Worm (Caenorhabditis elegans) whole organism, midembryonic: ENCODE data around the gene egl-20.

Experiments
- T22C8.4 ChIP-seq: fragments of 200-800 bp; sonication (Bioruptor generic); IDR thresholded peaks from 2 replicates; pipeline ENCODE4 v1.3.6; 2022; ENCODE audit warnings: missing genetic modification characterization, missing compliant biosample characterization
- flt-1 ChIP-seq: fragments of 200-800 bp; sonication (Bioruptor generic); IDR thresholded peaks from 2 replicates; pipeline ENCODE4 v1.3.6; 2022; ENCODE audit warnings: missing genetic modification characterization, missing compliant biosample characterization

ce11 chrIV:9798307-9798706, 17.0 kb downstream of the egl-20 start:
- no peak for TF ChIP-seq T22C8.4 (GFP tag; lab: Robert Waterston, UW)
- TF ChIP-seq flt-1, result no peak
